Worm (Caenorhabditis elegans) whole organism, L3 larva: ENCODE data around the gene zipt-15.

Experiments
- R02D3.7 ChIP-seq: fragments of 150-350 bp; optimal IDR thresholded peaks from 2 replicates; lab custom pipeline; 2014; ENCODE audit warnings: missing biosample characterization, missing genetic modification characterization
- ZK546.5 ChIP-seq: sonication (generic microtip); optimal IDR thresholded peaks from 2 replicates; lab custom pipeline; 2017; ENCODE audit warnings: missing biosample characterization, missing genetic modification characterization
- aly-2 ChIP-seq: fragments of 150-350 bp; optimal IDR thresholded peaks from 2 replicates; lab custom pipeline; 2014; ENCODE audit warnings: missing biosample characterization, missing genetic modification characterization
- ama-1 ChIP-seq: fragments of 150-350 bp; optimal IDR thresholded peaks from 2 replicates; lab custom pipeline; 2018
- ceh-16 ChIP-seq: sonication (generic microtip); optimal IDR thresholded peaks from 2 replicates; lab custom pipeline; 2017; ENCODE audit warnings: missing biosample characterization, missing genetic modification characterization
- ceh-28 ChIP-seq: fragments of 150-350 bp; optimal IDR thresholded peaks from 2 replicates; lab custom pipeline; 2014; ENCODE audit warnings: missing biosample characterization, missing genetic modification reagents, missing genetic modification characterization
- ceh-82 ChIP-seq: fragments of 150-350 bp; optimal IDR thresholded peaks from 2 replicates; lab custom pipeline; 2014; ENCODE audit warnings: missing biosample characterization, missing genetic modification characterization
- ceh-9 ChIP-seq: sonication (generic microtip); optimal IDR thresholded peaks from 2 replicates; lab custom pipeline; 2018; ENCODE audit warnings: missing biosample characterization, missing genetic modification characterization
- daf-12 ChIP-seq: fragments of 150-350 bp; optimal IDR thresholded peaks from 2 replicates; lab custom pipeline; 2014; ENCODE audit warnings: missing biosample characterization, missing genetic modification reagents, missing genetic modification characterization
- egl-27 ChIP-seq: sonication (generic microtip); optimal IDR thresholded peaks from 4 replicates; lab custom pipeline; 2017; ENCODE audit warnings: missing biosample characterization, missing genetic modification reagents, missing genetic modification characterization
- egl-5 ChIP-seq: fragments of 150-350 bp; optimal IDR thresholded peaks from 2 replicates; lab custom pipeline; 2017; ENCODE audit warnings: missing biosample characterization, missing genetic modification reagents, missing genetic modification characterization, inconsistent platforms
- elt-1 ChIP-seq: fragments of 150-350 bp; optimal IDR thresholded peaks from 2 replicates; lab custom pipeline; 2014; ENCODE audit warnings: missing biosample characterization, missing genetic modification characterization
- elt-2 ChIP-seq: sonication (generic microtip); optimal IDR thresholded peaks from 2 replicates; lab custom pipeline; 2016; ENCODE audit warnings: missing genetic modification reagents, mild to moderate bottlenecking, missing genetic modification characterization, missing compliant biosample characterization
- elt-3 ChIP-seq, 3 experiments: fragments of 150-350 bp in 1 of 3; sonication (generic microtip) in 2 of 3; optimal IDR thresholded peaks; 2 replicates in 2 of 3; 4 replicates in 1 of 3; lab custom pipeline; 2014 to 2017; ENCODE audit warnings: missing biosample characterization in 3 of 3, missing genetic modification characterization in 3 of 3
- eor-1 ChIP-seq, 2 experiments: fragments of 150-350 bp; optimal IDR thresholded peaks; 2 replicates each; lab custom pipeline; 2014 to 2018; ENCODE audit warnings: missing biosample characterization in 2 of 2, missing genetic modification characterization in 2 of 2
- fkh-10 ChIP-seq: sonication (generic microtip); optimal IDR thresholded peaks from 2 replicates; lab custom pipeline; 2017; ENCODE audit warnings: missing biosample characterization, missing genetic modification reagents, missing genetic modification characterization
- fkh-2 ChIP-seq: fragments of 150-350 bp; optimal IDR thresholded peaks from 2 replicates; lab custom pipeline; 2014; ENCODE audit warnings: missing biosample characterization, missing genetic modification reagents, missing genetic modification characterization
- fos-1 ChIP-seq: fragments of 150-350 bp; optimal IDR thresholded peaks from 2 replicates; lab custom pipeline; 2014; ENCODE audit warnings: missing biosample characterization, missing genetic modification characterization
- hmg-11 ChIP-seq: sonication (generic microtip); optimal IDR thresholded peaks from 2 replicates; lab custom pipeline; 2016; ENCODE audit warnings: missing genetic modification characterization, missing compliant biosample characterization
- jun-1 ChIP-seq: fragments of 150-350 bp; optimal IDR thresholded peaks from 2 replicates; lab custom pipeline; 2014; ENCODE audit warnings: missing biosample characterization, missing genetic modification reagents, missing genetic modification characterization
- lin-15B ChIP-seq: fragments of 150-350 bp; optimal IDR thresholded peaks from 2 replicates; lab custom pipeline; 2014; ENCODE audit warnings: missing biosample characterization, missing genetic modification characterization
- lin-39 ChIP-seq: fragments of 150-350 bp; optimal IDR thresholded peaks from 2 replicates; lab custom pipeline; 2018; ENCODE audit warnings: missing biosample characterization, missing genetic modification reagents, missing genetic modification characterization
- lsy-12 ChIP-seq: sonication (generic microtip); optimal IDR thresholded peaks from 2 replicates; lab custom pipeline; 2016; ENCODE audit warnings: mild to moderate bottlenecking, missing genetic modification characterization, missing compliant biosample characterization
- mdl-1 ChIP-seq: fragments of 150-350 bp; optimal IDR thresholded peaks from 2 replicates; lab custom pipeline; 2014; ENCODE audit warnings: missing biosample characterization, missing genetic modification characterization
- mml-1 ChIP-seq: fragments of 150-350 bp; sonication (generic microtip); optimal IDR thresholded peaks from 3 replicates; lab custom pipeline; 2014; ENCODE audit warnings: missing biosample characterization, missing genetic modification characterization
- nfya-1 ChIP-seq: sonication (generic microtip); optimal IDR thresholded peaks from 2 replicates; lab custom pipeline; 2017; ENCODE audit warnings: missing genetic modification characterization, mild to moderate bottlenecking, missing compliant biosample characterization, antibody characterized with exemption, moderate library complexity; ENCODE audit not compliant: insufficient read depth
- nhr-11 ChIP-seq: fragments of 150-350 bp; optimal IDR thresholded peaks from 2 replicates; lab custom pipeline; 2014; ENCODE audit warnings: missing biosample characterization, missing genetic modification characterization
- nhr-12 ChIP-seq: fragments of 150-350 bp; optimal IDR thresholded peaks from 2 replicates; lab custom pipeline; 2014; ENCODE audit warnings: missing biosample characterization, missing genetic modification characterization
- nhr-23 ChIP-seq: fragments of 150-350 bp; optimal IDR thresholded peaks from 2 replicates; lab custom pipeline; 2014; ENCODE audit warnings: missing biosample characterization, missing genetic modification reagents, missing genetic modification characterization
- nhr-237 ChIP-seq: fragments of 150-350 bp; optimal IDR thresholded peaks from 2 replicates; lab custom pipeline; 2014; ENCODE audit warnings: missing biosample characterization, missing genetic modification characterization
- nhr-25 ChIP-seq: sonication (generic microtip); optimal IDR thresholded peaks from 2 replicates; lab custom pipeline; 2017; ENCODE audit warnings: missing biosample characterization, missing genetic modification characterization
- nhr-28 ChIP-seq: fragments of 150-350 bp; optimal IDR thresholded peaks from 2 replicates; lab custom pipeline; 2014; ENCODE audit warnings: missing biosample characterization, missing genetic modification characterization
- nhr-43 ChIP-seq: sonication (generic microtip); optimal IDR thresholded peaks from 2 replicates; lab custom pipeline; 2016; ENCODE audit warnings: mild to moderate bottlenecking, missing genetic modification characterization, missing compliant biosample characterization; ENCODE audit not compliant: poor library complexity, severe bottlenecking
- nhr-67 ChIP-seq: fragments of 150-350 bp; optimal IDR thresholded peaks from 2 replicates; lab custom pipeline; 2014; ENCODE audit warnings: missing biosample characterization, missing genetic modification characterization
- nhr-76 ChIP-seq: fragments of 150-350 bp; sonication (generic microtip); optimal IDR thresholded peaks from 5 replicates; lab custom pipeline; 2014; ENCODE audit warnings: missing biosample characterization, missing genetic modification characterization
- nhr-77 ChIP-seq: fragments of 150-350 bp; optimal IDR thresholded peaks from 2 replicates; lab custom pipeline; 2014; ENCODE audit warnings: missing biosample characterization, missing genetic modification characterization
- pha-4 ChIP-seq: fragments of 150-350 bp; optimal IDR thresholded peaks from 2 replicates; lab custom pipeline; 2014; ENCODE audit warnings: missing biosample characterization, missing genetic modification reagents, missing genetic modification characterization
- pqm-1 ChIP-seq: fragments of 150-350 bp; optimal IDR thresholded peaks from 2 replicates; lab custom pipeline; 2017; ENCODE audit warnings: missing biosample characterization, missing genetic modification characterization, inconsistent platforms
- sea-2 ChIP-seq: fragments of 150-350 bp; sonication (generic microtip); optimal IDR thresholded peaks from 4 replicates; lab custom pipeline; 2014; ENCODE audit warnings: missing biosample characterization, missing genetic modification reagents, missing genetic modification characterization
- skn-1 ChIP-seq: fragments of 150-350 bp; optimal IDR thresholded peaks from 2 replicates; lab custom pipeline; 2014; ENCODE audit warnings: missing biosample characterization, missing genetic modification characterization
- snpc-4 ChIP-seq: fragments of 150-350 bp; optimal IDR thresholded peaks from 2 replicates; lab custom pipeline; 2014; ENCODE audit warnings: missing biosample characterization, missing genetic modification characterization
- tbx-2 ChIP-seq: sonication (generic microtip); optimal IDR thresholded peaks from 2 replicates; lab custom pipeline; 2016; ENCODE audit warnings: mild to moderate bottlenecking, missing genetic modification characterization, missing compliant biosample characterization
- unc-39 ChIP-seq: sonication (generic microtip); optimal IDR thresholded peaks from 4 replicates; lab custom pipeline; 2017; ENCODE audit warnings: missing biosample characterization, missing genetic modification characterization
- unc-62 ChIP-seq: fragments of 150-350 bp; sonication (generic microtip); optimal IDR thresholded peaks from 4 replicates; lab custom pipeline; 2014; ENCODE audit warnings: missing biosample characterization, missing genetic modification reagents, missing genetic modification characterization
- zag-1 ChIP-seq: fragments of 150-350 bp; optimal IDR thresholded peaks from 2 replicates; lab custom pipeline; 2014; ENCODE audit warnings: missing biosample characterization, missing genetic modification characterization
- ztf-11 ChIP-seq: fragments of 150-350 bp; optimal IDR thresholded peaks from 2 replicates; lab custom pipeline; 2014; ENCODE audit warnings: missing biosample characterization, missing genetic modification characterization
- ztf-4 ChIP-seq: fragments of 150-350 bp; optimal IDR thresholded peaks from 2 replicates; lab custom pipeline; 2014; ENCODE audit warnings: missing biosample characterization, missing genetic modification characterization

Gene zipt-15

ce11 chrIV:801162-801561, 23.6 kb downstream of the zipt-15 start:
- TF ChIP-seq daf-12 = no peak
- no peak for TF ChIP-seq fos-1 (tag; lab: Kevin White, UChicago)
- no peak for TF ChIP-seq eor-1 (tag; optimal IDR thresholded peaks at IDR 0.05; lab: Kevin White, UChicago)
- no peak for TF ChIP-seq lin-39 (tag; lab: Kevin White, UChicago)
- TF ChIP-seq elt-3 (tag; optimal IDR thresholded peaks at IDR 0.05; lab: Kevin White, UChicago) = no peak

ce11 chrIV:800518-800917, 24.2 kb downstream of the zipt-15 start, which contains the start of gene mrpl-46:
Gene mrpl-46, plus strand, starts transcription at chrIV:800818.
- TF ChIP-seq jun-1 (tag; lab: Kevin White, UChicago) (no peak), ceh-82 (tag; lab: Kevin White, UChicago) (no peak), ama-1 (no peak), fkh-10 (no peak), nhr-23 (no peak), lsy-12 (tag; lab: Kevin White, UChicago) (no peak), ztf-4 (tag; lab: Kevin White, UChicago) (no peak), ztf-11 (no peak), nhr-77 (tag; lab: Kevin White, UChicago) (no peak), elt-2 (no peak), eor-1 (tag; optimal IDR thresholded peaks at IDR 0.05; lab: Kevin White, UChicago) (no peak)

ce11 chrIV:796521-797073, 28.2 kb downstream of the zipt-15 start, which contains the start of the genes F56B3.11 and ech-5:
Gene F56B3.11, minus strand, starts transcription at chrIV:796571.
Gene ech-5, plus strand, starts transcription at chrIV:797023.
- peak; percentile 61 for TF ChIP-seq skn-1 (tag; lab: Kevin White, UChicago)
- TF ChIP-seq nhr-67 (tag; lab: Kevin White, UChicago) = no peak
- no peak for TF ChIP-seq R02D3.7 (tag; lab: Kevin White, UChicago)
- no peak for TF ChIP-seq nhr-237 (tag; lab: Kevin White, UChicago)
- no peak for TF ChIP-seq jun-1 (tag; lab: Kevin White, UChicago)
- TF ChIP-seq nhr-77 (tag; lab: Kevin White, UChicago) = no peak
- TF ChIP-seq eor-1 (tag; optimal IDR thresholded peaks at IDR 0.05; lab: Kevin White, UChicago) = peak in 1 of 2 experiments; percentile 10
- peak; percentile 2 for TF ChIP-seq snpc-4 (tag; lab: Kevin White, UChicago)
- no peak for TF ChIP-seq fkh-10
- TF ChIP-seq fkh-2 (tag; lab: Kevin White, UChicago) = no peak
- peak; percentile 28 for TF ChIP-seq nfya-1
- TF ChIP-seq nhr-28 (tag; lab: Kevin White, UChicago) = no peak
- TF ChIP-seq pha-4 (tag; lab: Kevin White, UChicago) = peak; percentile 74
- TF ChIP-seq hmg-11 (tag; lab: Kevin White, UChicago) = peak; percentile 75
- TF ChIP-seq unc-62 (GFP tag; lab: Kevin White, UChicago) = no peak
- TF ChIP-seq elt-3 (tag; optimal IDR thresholded peaks at IDR 0.05; lab: Kevin White, UChicago) = no peak
- TF ChIP-seq ztf-11 = no peak
- TF ChIP-seq unc-39 = no peak
- TF ChIP-seq ZK546.5 = no peak
- no peak for TF ChIP-seq ceh-9
- TF ChIP-seq ceh-16 = no peak
- TF ChIP-seq mdl-1 (tag; lab: Kevin White, UChicago) = no peak
- TF ChIP-seq ama-1 = no peak
- TF ChIP-seq nhr-76 = no peak
- TF ChIP-seq ceh-28 (tag; lab: Kevin White, UChicago) = no peak
- TF ChIP-seq nhr-25 = no peak
- TF ChIP-seq ztf-4 (tag; lab: Kevin White, UChicago) = no peak
- peak; percentile 81 for TF ChIP-seq elt-1
- peak; percentile 73 for TF ChIP-seq nhr-23
- no peak for TF ChIP-seq zag-1
- no peak for TF ChIP-seq ceh-82 (tag; lab: Kevin White, UChicago)
- TF ChIP-seq sea-2 (GFP tag; lab: Kevin White, UChicago) = no peak
- no peak for TF ChIP-seq tbx-2 (tag; lab: Kevin White, UChicago)
- peak; percentile 20 for TF ChIP-seq pqm-1 (tag; lab: Kevin White, UChicago)
- TF ChIP-seq lin-39 (tag; lab: Kevin White, UChicago) = no peak
- TF ChIP-seq aly-2 (tag; lab: Kevin White, UChicago) = no peak
- TF ChIP-seq egl-27 (tag; lab: Kevin White, UChicago) = no peak
- TF ChIP-seq daf-12 = no peak
- peak; percentile 92 for TF ChIP-seq lin-15B (tag; lab: Kevin White, UChicago)
- TF ChIP-seq elt-2 = peak; percentile 41
- no peak for TF ChIP-seq egl-5 (tag; lab: Kevin White, UChicago)
- peak; percentile 75 for TF ChIP-seq lsy-12 (tag; lab: Kevin White, UChicago)
- TF ChIP-seq nhr-43 (tag; lab: Kevin White, UChicago) = no peak
- no peak for TF ChIP-seq nhr-11 (tag; lab: Kevin White, UChicago)
- TF ChIP-seq nhr-12 = no peak
- TF ChIP-seq fos-1 (tag; lab: Kevin White, UChicago) = no peak
- TF ChIP-seq mml-1 (tag; lab: Kevin White, UChicago) = no peak
